Fruit fly (Drosophila melanogaster) whole organism, larva: ENCODE data around the gene eEF1delta.

Experiments
- noc ChIP-seq: fragments of 200-800 bp; sonication (Bioruptor generic); optimal IDR thresholded peaks from 3 replicates; lab custom pipeline; 2019; ENCODE audit warnings: missing biosample characterization, mild to moderate bottlenecking, missing genetic modification characterization, moderate library complexity

eEF1delta gene

dm6 chr2L:10222550-10223231, 9.6 kb upstream of the eEF1delta start, which contains the start of gene Bcs1:
Bcs1 (plus strand) TSS chr2L:10222657.
- no peak for TF ChIP-seq noc

- TF ChIP-seq noc: no peak
Measured at dm6 chr2L:10226213-10226723, 6.0 kb upstream of the eEF1delta start.

dm6 chr2L:10226724-10227407, 5.4 kb upstream of the eEF1delta start, which contains the start of gene CG5708:
CG5708 (minus strand) TSS chr2L:10226808.
- TF ChIP-seq noc: no peak

dm6 chr2L:10230455-10230854, 1.9 kb upstream of the eEF1delta start:
- TF ChIP-seq noc: no peak

- TF ChIP-seq noc: no peak
Measured at dm6 chr2L:10231092-10231494, 1.2 kb upstream of the eEF1delta start.

- TF ChIP-seq noc: no peak
Measured at dm6 chr2L:10231510-10231909, 797 bp upstream of the eEF1delta start, which contains the start of gene ova. ova (minus strand) TSS chr2L:10231692.

- no peak for TF ChIP-seq noc
Measured at dm6 chr2L:10232827-10233226, 520 bp downstream of the eEF1delta start.

dm6 chr2L:10237725-10238446, 5.6 kb downstream of the eEF1delta start, which contains the start of gene mthl15:
mthl15 (minus strand) TSS chr2L:10238317.
- TF ChIP-seq noc: no peak

dm6 chr2L:10238726-10239652, 6.7 kb downstream of the eEF1delta start, which contains the start of gene me31B:
me31B (plus strand) TSS chr2L:10239341.
- no peak for TF ChIP-seq noc

dm6 chr2L:10246785-10247190, 14.5 kb downstream of the eEF1delta start, which contains the start of gene chico:
chico (minus strand) TSS chr2L:10247078.
- no peak for TF ChIP-seq noc

dm6 chr2L:10249655-10250202, 17.4 kb downstream of the eEF1delta start:
- no peak for TF ChIP-seq noc

- no peak for TF ChIP-seq noc
Measured at dm6 chr2L:10250441-10250847, 18.1 kb downstream of the eEF1delta start, which contains the start of the genes bsk and CG31717. bsk (minus strand) TSS chr2L:10250501. CG31717 (plus strand) TSS chr2L:10250737.

dm6 chr2L:10251592-10251991, 19.3 kb downstream of the eEF1delta start, which contains the start of gene Ror:
Ror (plus strand) TSS chr2L:10251843.
- no peak for TF ChIP-seq noc

dm6 chr2L:10255725-10256158, 23.4 kb downstream of the eEF1delta start, which contains the start of gene CG5676:
CG5676 (minus strand) TSS chr2L:10255891.
- no peak for TF ChIP-seq noc
